Worm (Caenorhabditis elegans): ENCODE measurements around the gene Y67D8B.2.

DNA sequence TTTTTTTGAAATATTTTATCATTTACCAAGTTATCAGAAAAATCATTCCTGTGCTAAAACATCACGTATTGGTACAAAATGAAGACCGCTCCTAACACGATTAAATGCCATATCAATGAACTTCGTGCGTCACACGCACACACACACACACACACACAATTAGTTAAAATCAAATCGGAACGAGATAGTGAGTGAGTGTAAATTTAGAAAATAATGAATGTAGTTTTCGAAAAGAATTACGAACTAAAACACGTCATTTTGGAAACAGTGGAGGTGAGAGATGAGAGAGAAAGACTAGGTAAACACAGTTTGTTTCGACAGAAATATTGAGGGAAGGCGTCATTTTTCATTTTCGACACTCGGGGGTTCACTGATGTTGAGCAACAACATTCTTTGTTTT is 24.5 kb downstream of the Y67D8B.2 start:
- TF ChIP-seq let-526 (GFP tag; IDR thresholded peaks at IDR 0.05) (no peak), die-1 (tag; optimal IDR thresholded peaks at IDR 0.05) (no peak)
